Fruit fly (Drosophila melanogaster) S2 (cell line): ENCODE data around the gene CG2310.

Experiments
- CG8478 ChIP-seq: fragments of >200 bp; optimal IDR thresholded peaks from 2 replicates; lab custom pipeline; 2018
- CTCF ChIP-seq, 2 experiments: fragments of >200 bp; optimal IDR thresholded peaks; 2 replicates each; lab custom pipeline; 2018

DNA sequence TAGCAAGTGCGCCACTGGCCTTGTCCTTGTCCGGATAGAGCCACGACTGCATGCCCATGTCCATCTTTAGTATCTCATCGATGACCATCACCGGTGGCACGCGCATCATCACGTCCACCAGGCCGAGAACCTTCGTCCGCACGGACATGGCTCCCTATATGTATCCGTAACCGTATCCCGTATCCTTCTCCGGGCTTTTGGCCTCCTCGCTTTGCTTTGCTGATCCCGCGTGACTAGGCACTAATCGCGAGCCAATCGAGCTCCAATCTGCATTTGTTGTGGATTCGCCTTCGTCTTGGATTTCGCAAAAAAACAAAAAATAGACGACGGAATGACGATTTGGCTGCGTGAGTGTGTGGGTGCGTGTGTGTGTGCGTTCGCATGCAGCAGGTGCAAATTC is 9.7 kb upstream of the CG2310 start:
- no peak for TF ChIP-seq CTCF (optimal IDR thresholded peaks at IDR 0.05; lab: Kevin White, UChicago)
- no peak for TF ChIP-seq CG8478 (lab: Kevin White, UChicago)
